Worm (Caenorhabditis elegans) whole organism, young adult: Measurements from ENCODE around the gene R05F9.11.

Experiments
- F10E7.11 ChIP-seq: sonication (generic microtip); optimal IDR thresholded peaks from 2 replicates; lab custom pipeline; 2017; ENCODE audit warnings: mild to moderate bottlenecking, missing genetic modification characterization, moderate library complexity, missing compliant biosample characterization
- rcor-1 ChIP-seq: fragments of 200-800 bp; sonication (Bioruptor generic); IDR thresholded peaks from 2 replicates; pipeline ENCODE4 v1.3.6; 2022; ENCODE audit warnings: missing genetic modification reagents, missing genetic modification characterization, missing compliant biosample characterization

DNA sequence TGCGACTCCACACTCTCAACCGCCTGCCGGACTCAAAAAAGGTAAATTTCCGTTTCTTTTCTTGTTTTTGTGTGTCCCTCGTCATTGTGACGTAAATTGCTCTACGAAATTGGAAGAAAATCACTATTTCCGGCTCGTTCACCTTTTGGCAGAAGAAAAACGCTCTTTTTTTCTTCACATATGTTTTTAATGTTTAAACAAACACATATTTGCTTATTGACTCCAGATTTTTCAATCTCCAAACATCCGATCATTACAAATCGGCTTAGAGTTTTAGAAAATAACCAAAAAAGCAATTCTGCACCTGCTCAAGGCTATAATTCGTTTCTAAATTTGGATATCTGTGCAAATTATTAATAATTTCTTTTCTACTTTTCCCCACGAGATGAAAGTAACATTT is 8.1 kb downstream of the R05F9.11 start:
- TF ChIP-seq F10E7.11 (no peak), rcor-1 (GFP tag; lab: Robert Waterston, UW) (no peak)
